Fruit fly (Drosophila melanogaster): Measurements from ENCODE around the gene Arl1.

Gene Arl1

DNA sequence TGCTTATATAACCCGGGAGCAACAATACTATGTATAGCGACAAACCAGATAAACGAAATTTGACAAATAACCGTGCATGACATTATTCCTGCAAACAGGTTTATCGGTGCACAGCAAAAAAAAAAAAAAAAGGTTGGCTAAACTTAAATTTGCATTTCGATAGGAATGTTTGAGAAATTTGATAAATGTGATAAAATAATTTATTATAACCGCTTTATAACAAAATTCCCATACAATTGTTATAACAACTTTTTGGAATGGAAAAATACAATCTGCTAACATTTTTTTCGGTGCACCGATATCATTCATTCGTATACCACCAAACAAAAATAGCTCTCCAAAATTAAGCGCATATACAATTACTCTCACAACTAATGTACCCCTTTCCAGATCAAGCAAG, 5.4 kb upstream of the Arl1 start (continued):
- TF ChIP-seq caup (GFP tag; optimal IDR thresholded peaks at IDR 0.05; ENCODE audit: severe bottlenecking): peak; percentile 55
- peak; percentile 55 for TF ChIP-seq Drgx (GFP tag; IDR thresholded peaks at IDR 0.05)
- TF ChIP-seq lmd (GFP tag; IDR thresholded peaks at IDR 0.05): peak; percentile 77
- TF ChIP-seq org-1 (GFP tag; optimal IDR thresholded peaks at IDR 0.05): no peak
- no peak for TF ChIP-seq CG1024 (GFP tag; IDR thresholded peaks at IDR 0.05)
- peak; percentile 56 for TF ChIP-seq Asciz (GFP tag; optimal IDR thresholded peaks at IDR 0.05)
- TF ChIP-seq nmo (GFP tag; optimal IDR thresholded peaks at IDR 0.05): peak; percentile 53
- no peak for TF ChIP-seq CG10431 (GFP tag; optimal IDR thresholded peaks at IDR 0.05)
- peak; percentile 54; the same call in 2 of the 3 replicates for TF ChIP-seq gce (GFP tag; IDR thresholded peaks at IDR 0.05)
- TF ChIP-seq CG1233 (GFP tag; optimal IDR thresholded peaks at IDR 0.05): peak; percentile 49
- peak; percentile 52; the same call in 1 of the 2 replicates for TF ChIP-seq klu (GFP tag; IDR thresholded peaks at IDR 0.05)
- peak; percentile 77 for TF ChIP-seq tgo (GFP tag; IDR thresholded peaks at IDR 0.05)
- TF ChIP-seq D19B (GFP tag; optimal IDR thresholded peaks at IDR 0.05): no peak
- peak; percentile 18; the same call in 1 of the 2 replicates for TF ChIP-seq CG32767 (GFP tag; IDR thresholded peaks at IDR 0.05)
- peak; percentile 69 for TF ChIP-seq CG11456 (GFP tag; IDR thresholded peaks at IDR 0.05)
- peak; percentile 68 for TF ChIP-seq Fer1 (GFP tag; optimal IDR thresholded peaks at IDR 0.05)
- peak; percentile 72 for TF ChIP-seq dmrt99B (tag; optimal IDR thresholded peaks at IDR 0.05)
- TF ChIP-seq Ada2b (GFP tag; IDR thresholded peaks at IDR 0.05): peak; percentile 66
- TF ChIP-seq CG17385 (GFP tag; optimal IDR thresholded peaks at IDR 0.05): peak; percentile 32
- TF ChIP-seq row (GFP tag; IDR thresholded peaks at IDR 0.05): peak; percentile 72
- peak; percentile 23 for TF ChIP-seq CG10267 (tag; optimal IDR thresholded peaks at IDR 0.05)
- peak; percentile 35 for TF ChIP-seq CG13624 (GFP tag; optimal IDR thresholded peaks at IDR 0.05)
- no peak for TF ChIP-seq CG7928 (GFP tag; optimal IDR thresholded peaks at IDR 0.05)
- TF ChIP-seq CG7372 (GFP tag; IDR thresholded peaks at IDR 0.05): peak; percentile 62
- no peak for TF ChIP-seq tna (GFP tag; IDR thresholded peaks at IDR 0.05; ENCODE audit: partially characterized antibody)
- TF ChIP-seq CG11085 (GFP tag; IDR thresholded peaks at IDR 0.05): peak; percentile 25; the same call in 1 of the 2 replicates
- peak; percentile 22; the same call in 1 of the 2 replicates for TF ChIP-seq E2f2 (GFP tag; IDR thresholded peaks at IDR 0.05)
- TF ChIP-seq Ets65A (GFP tag): peak; percentile 16
- TF ChIP-seq slbo (GFP tag; IDR thresholded peaks at IDR 0.05): peak; percentile 58
- TF ChIP-seq Rfx (GFP tag; IDR thresholded peaks at IDR 0.05): peak; percentile 79
- TF ChIP-seq lbe (GFP tag; optimal IDR thresholded peaks at IDR 0.05): peak; percentile 81
- peak; percentile 21 for TF ChIP-seq ems (GFP tag; optimal IDR thresholded peaks at IDR 0.05)
- TF ChIP-seq CG4820 (GFP tag; optimal IDR thresholded peaks at IDR 0.05): peak; percentile 42
- peak; percentile 41 for TF ChIP-seq CG8924 (tag; optimal IDR thresholded peaks at IDR 0.05)
- TF ChIP-seq Dip3 (GFP tag; optimal IDR thresholded peaks at IDR 0.05): no peak
- no peak for TF ChIP-seq CG15479 (GFP tag; optimal IDR thresholded peaks at IDR 0.05)
- TF ChIP-seq CG2116 (GFP tag; optimal IDR thresholded peaks at IDR 0.05): no peak
- peak; percentile 58 for TF ChIP-seq CG14667 (GFP tag; IDR thresholded peaks at IDR 0.05)
- TF ChIP-seq CG7839 (tag; optimal IDR thresholded peaks at IDR 0.05): peak; percentile 75
- peak; percentile 76 for TF ChIP-seq dysf (GFP tag; IDR thresholded peaks at IDR 0.05)
- peak; percentile 33 for TF ChIP-seq scrt (GFP tag; optimal IDR thresholded peaks at IDR 0.05)
- TF ChIP-seq BtbVII (GFP tag; optimal IDR thresholded peaks at IDR 0.05): peak; percentile 31
- TF ChIP-seq CG4404 (GFP tag; IDR thresholded peaks at IDR 0.05): peak; percentile 45; the same call in 1 of the 2 replicates
- peak; percentile 44 for TF ChIP-seq CG10979 (tag; optimal IDR thresholded peaks at IDR 0.05)
- TF ChIP-seq cwo (GFP tag; optimal IDR thresholded peaks at IDR 0.05): peak; percentile 52
- peak; percentile 54 for TF ChIP-seq CG9727 (GFP tag; optimal IDR thresholded peaks at IDR 0.05)
- TF ChIP-seq Xrp1 (GFP tag; IDR thresholded peaks at IDR 0.05): peak; percentile 73
- TF ChIP-seq CG4424 (GFP tag; optimal IDR thresholded peaks at IDR 0.05): peak; percentile 27
- no peak for TF ChIP-seq crc (GFP tag; optimal IDR thresholded peaks at IDR 0.05)
- TF ChIP-seq tin (GFP tag; optimal IDR thresholded peaks at IDR 0.05): peak; percentile 30
- TF ChIP-seq ind (GFP tag; optimal IDR thresholded peaks at IDR 0.05): peak; percentile 56
- TF ChIP-seq CG31441 (GFP tag; IDR thresholded peaks at IDR 0.05): peak; percentile 82
